Fruit fly (Drosophila melanogaster) whole organism, embryonic: ENCODE measurements around the gene dpr20.

Experiments used
- CG10209 ChIP-seq: fragments of 200-800 bp; sonication (Bioruptor generic); optimal IDR thresholded peaks from 3 replicates; lab custom pipeline; 2017; ENCODE audit warnings: missing biosample characterization, mild to moderate bottlenecking, missing genetic modification characterization, missing genetic modification reagents
- CG10565 ChIP-seq: fragments of 200-800 bp; sonication (Bioruptor generic); optimal IDR thresholded peaks from 3 replicates; lab custom pipeline; 2016; ENCODE audit warnings: missing biosample characterization, mild to moderate bottlenecking, missing genetic modification characterization
- CG10979 ChIP-seq: fragments of 200-800 bp; sonication (Bioruptor generic); optimal IDR thresholded peaks from 2 replicates; lab custom pipeline; 2018; ENCODE audit warnings: missing biosample characterization, mild to moderate bottlenecking, missing genetic modification characterization, moderate library complexity
- CG12155 ChIP-seq: fragments of 200-800 bp; sonication (Bioruptor generic); optimal IDR thresholded peaks from 3 replicates; lab custom pipeline; 2016; ENCODE audit warnings: missing biosample characterization, missing genetic modification characterization
- CG14667 ChIP-seq: fragments of 200-800 bp; sonication (Bioruptor generic); IDR thresholded peaks from 2 replicates; pipeline ENCODE4 v1.3.6; 2022; ENCODE audit warnings: missing biosample characterization, missing genetic modification characterization
- CG1647 ChIP-seq: fragments of 200-800 bp; sonication (Bioruptor generic); optimal IDR thresholded peaks from 3 replicates; lab custom pipeline; 2016; ENCODE audit warnings: missing biosample characterization, missing genetic modification characterization
- CG17568 ChIP-seq: fragments of 200-800 bp; sonication (Bioruptor generic); optimal IDR thresholded peaks from 2 replicates; lab custom pipeline; 2018; ENCODE audit warnings: missing biosample characterization, mild to moderate bottlenecking, missing genetic modification characterization, moderate library complexity
- CG18262 ChIP-seq: fragments of 200-800 bp; optimal IDR thresholded peaks from 3 replicates; lab custom pipeline; 2019; ENCODE audit warnings: missing biosample characterization, mild to moderate bottlenecking, missing genetic modification characterization, moderate library complexity
- CG2712 ChIP-seq: fragments of 200-800 bp; optimal IDR thresholded peaks from 3 replicates; lab custom pipeline; 2019; ENCODE audit warnings: missing biosample characterization, mild to moderate bottlenecking, missing genetic modification characterization, moderate library complexity
- CG30020 ChIP-seq: fragments of 200-800 bp; optimal IDR thresholded peaks from 2 replicates; lab custom pipeline; 2019; ENCODE audit warnings: missing biosample characterization, mild to moderate bottlenecking, missing genetic modification characterization, moderate library complexity
- CG3847 ChIP-seq: fragments of 200-800 bp; sonication (Bioruptor generic); IDR thresholded peaks from 2 replicates; pipeline ENCODE4 v1.3.6; 2022; ENCODE audit warnings: missing biosample characterization, missing genetic modification characterization
- CG4404 ChIP-seq: fragments of 200-800 bp; sonication (Bioruptor generic); IDR thresholded peaks from 2 replicates; pipeline ENCODE4 v1.3.6; 2022; ENCODE audit warnings: missing biosample characterization, missing genetic modification characterization
- CG4707 ChIP-seq: fragments of 200-800 bp; sonication (Bioruptor generic); optimal IDR thresholded peaks from 2 replicates; lab custom pipeline; 2018; ENCODE audit warnings: missing biosample characterization, mild to moderate bottlenecking, missing genetic modification characterization, moderate library complexity
- CG6765 ChIP-seq: fragments of 200-800 bp; sonication (Bioruptor generic); optimal IDR thresholded peaks from 3 replicates; lab custom pipeline; 2017; ENCODE audit warnings: missing biosample characterization, mild to moderate bottlenecking, missing genetic modification characterization
- CG7271 ChIP-seq: fragments of 200-800 bp; sonication (Bioruptor generic); optimal IDR thresholded peaks from 2 replicates; lab custom pipeline; 2018; ENCODE audit warnings: missing biosample characterization, mild to moderate bottlenecking, missing genetic modification characterization, moderate library complexity
- CG7556 ChIP-seq: fragments of 200-800 bp; sonication (Bioruptor generic); optimal IDR thresholded peaks from 2 replicates; lab custom pipeline; 2017; ENCODE audit warnings: missing biosample characterization, mild to moderate bottlenecking, missing genetic modification characterization
- CG7928 ChIP-seq: fragments of 200-800 bp; sonication (Bioruptor generic); optimal IDR thresholded peaks from 2 replicates; lab custom pipeline; 2017; ENCODE audit warnings: missing biosample characterization, mild to moderate bottlenecking, missing genetic modification characterization
- CG8089 ChIP-seq: fragments of 200-800 bp; sonication (Bioruptor generic); optimal IDR thresholded peaks from 3 replicates; lab custom pipeline; 2016; ENCODE audit warnings: missing biosample characterization, missing genetic modification characterization
- CG8388 ChIP-seq: fragments of 200-800 bp; sonication (Bioruptor generic); optimal IDR thresholded peaks from 2 replicates; lab custom pipeline; 2019; ENCODE audit warnings: missing biosample characterization, mild to moderate bottlenecking, missing genetic modification characterization, moderate library complexity
- Dip2 ChIP-seq: fragments of 200-800 bp; sonication (Bioruptor generic); IDR thresholded peaks from 2 replicates; pipeline ENCODE4 v1.3.6; 2022; ENCODE audit warnings: missing biosample characterization, missing genetic modification characterization
- E2f2 ChIP-seq: fragments of 200-800 bp; sonication (Bioruptor generic); IDR thresholded peaks from 2 replicates; pipeline ENCODE4 v1.3.6; 2022; ENCODE audit warnings: missing biosample characterization, missing genetic modification characterization
- Fer3 ChIP-seq: fragments of 200-800 bp; sonication (Bioruptor generic); optimal IDR thresholded peaks from 2 replicates; lab custom pipeline; 2018; ENCODE audit warnings: missing biosample characterization, mild to moderate bottlenecking, missing genetic modification characterization, moderate library complexity
- HLH3B ChIP-seq: fragments of 200-800 bp; sonication (Bioruptor generic); IDR thresholded peaks from 2 replicates; pipeline ENCODE4 v1.3.6; 2022; ENCODE audit warnings: missing biosample characterization, missing genetic modification characterization
- MESR4 ChIP-seq: fragments of 200-800 bp; sonication (Bioruptor generic); optimal IDR thresholded peaks from 2 replicates; lab custom pipeline; 2018; ENCODE audit warnings: missing biosample characterization, mild to moderate bottlenecking, missing genetic modification characterization, moderate library complexity
- Myb ChIP-seq: fragments of 200-800 bp; sonication (Bioruptor generic); optimal IDR thresholded peaks from 2 replicates; lab custom pipeline; 2016; ENCODE audit warnings: missing biosample characterization, missing genetic modification characterization
- Ravus ChIP-seq: fragments of 200-800 bp; sonication (Bioruptor generic); IDR thresholded peaks from 2 replicates; pipeline ENCODE4 v1.3.6; 2022; ENCODE audit warnings: missing biosample characterization, missing genetic modification characterization
- Trl ChIP-seq, 3 experiments: fragments of >200 bp in 2 of 3; fragments of 200-800 bp in 1 of 3; sonication (Bioruptor generic) in 1 of 3; optimal IDR thresholded peaks; 2 replicates in 1 of 3; 3 replicates in 2 of 3; lab custom pipeline; 2016 to 2017; ENCODE audit warnings: missing biosample characterization in 1 of 3, missing genetic modification characterization in 1 of 3
- abd-A ChIP-seq: fragments of 200-800 bp; sonication (Bioruptor generic); optimal IDR thresholded peaks from 3 replicates; lab custom pipeline; 2019; ENCODE audit warnings: missing biosample characterization, mild to moderate bottlenecking, missing genetic modification characterization, moderate library complexity
- al ChIP-seq: fragments of 200-800 bp; sonication (Bioruptor generic); IDR thresholded peaks from 2 replicates; pipeline ENCODE4 v1.3.6; 2022; ENCODE audit warnings: missing biosample characterization, missing genetic modification characterization
- chinmo ChIP-seq: fragments of 200-800 bp; sonication (Bioruptor generic); IDR thresholded peaks from 4 replicates; pipeline ENCODE4 v1.3.6; 2022; ENCODE audit warnings: missing biosample characterization, missing genetic modification characterization; ENCODE audit not compliant: partially characterized antibody
- dmrt11E ChIP-seq: fragments of 200-800 bp; sonication (Bioruptor generic); optimal IDR thresholded peaks from 3 replicates; lab custom pipeline; 2018; ENCODE audit warnings: missing biosample characterization, mild to moderate bottlenecking, missing genetic modification characterization, moderate library complexity
- hb ChIP-seq: fragments of 200-800 bp; sonication (Bioruptor generic); IDR thresholded peaks from 3 replicates; pipeline ENCODE4 v1.3.6; 2022; ENCODE audit warnings: missing biosample characterization, missing genetic modification characterization; ENCODE audit not compliant: partially characterized antibody
- inv ChIP-seq: fragments of 200-800 bp; sonication (Bioruptor generic); IDR thresholded peaks from 2 replicates; pipeline ENCODE4 v1.3.6; 2022; ENCODE audit warnings: missing biosample characterization, missing genetic modification characterization; ENCODE audit not compliant: partially characterized antibody
- maf-S ChIP-seq: fragments of 200-800 bp; sonication (Bioruptor generic); optimal IDR thresholded peaks from 2 replicates; lab custom pipeline; 2016; ENCODE audit warnings: missing biosample characterization, missing genetic modification characterization
- nom ChIP-seq: fragments of 200-800 bp; sonication (Bioruptor generic); optimal IDR thresholded peaks from 2 replicates; lab custom pipeline; 2017; ENCODE audit warnings: missing biosample characterization, missing genetic modification characterization, mild to moderate bottlenecking, moderate library complexity, missing genetic modification reagents
- pho ChIP-seq: fragments of 200-800 bp; sonication (Bioruptor generic); optimal IDR thresholded peaks from 2 replicates; lab custom pipeline; 2016; ENCODE audit warnings: missing biosample characterization, missing genetic modification characterization
- pnt ChIP-seq: fragments of 200-800 bp; sonication (Bioruptor generic); optimal IDR thresholded peaks from 3 replicates; lab custom pipeline; 2016; ENCODE audit warnings: missing biosample characterization, missing genetic modification characterization
- prd ChIP-seq, 3 experiments: fragments of >200 bp in 2 of 3; fragments of 200-800 bp in 1 of 3; sonication (Bioruptor generic) in 1 of 3; optimal IDR thresholded peaks in 2 of 3; IDR thresholded peaks in 1 of 3; 2 replicates in 2 of 3; 3 replicates in 1 of 3; pipeline versions ENCODE4 v1.3.6 to Lab custom; 2017 to 2022; ENCODE audit warnings: missing biosample characterization in 1 of 3, missing genetic modification characterization in 1 of 3
- rib ChIP-seq: fragments of 200-800 bp; sonication (Bioruptor generic); IDR thresholded peaks from 2 replicates; pipeline ENCODE4 v1.3.6; 2022; ENCODE audit warnings: missing biosample characterization, missing genetic modification characterization
- sens-2 ChIP-seq: fragments of 200-800 bp; sonication (Bioruptor generic); IDR thresholded peaks from 2 replicates; pipeline ENCODE4 v1.3.6; 2022; ENCODE audit warnings: missing biosample characterization, missing genetic modification characterization
- slou ChIP-seq: fragments of 200-800 bp; sonication (Bioruptor generic); optimal IDR thresholded peaks from 3 replicates; lab custom pipeline; 2016; ENCODE audit warnings: missing biosample characterization, missing genetic modification characterization
- slp2 ChIP-seq: fragments of 200-800 bp; sonication (Bioruptor generic); optimal IDR thresholded peaks from 2 replicates; lab custom pipeline; 2016; ENCODE audit warnings: missing biosample characterization, missing genetic modification characterization
- tin ChIP-seq: fragments of 200-800 bp; sonication (Bioruptor generic); optimal IDR thresholded peaks from 3 replicates; lab custom pipeline; 2016; ENCODE audit warnings: missing biosample characterization, missing genetic modification characterization
- twi ChIP-seq: fragments of 200-800 bp; optimal IDR thresholded peaks from 2 replicates; lab custom pipeline; 2019; ENCODE audit warnings: missing biosample characterization, mild to moderate bottlenecking, missing genetic modification characterization, moderate library complexity
- vvl ChIP-seq: fragments of 200-800 bp; sonication (Bioruptor generic); IDR thresholded peaks from 2 replicates; pipeline ENCODE4 v1.3.6; 2022; ENCODE audit warnings: missing biosample characterization, missing genetic modification characterization
- z ChIP-seq: fragments of 200-800 bp; sonication (Bioruptor generic); IDR thresholded peaks from 3 replicates; pipeline ENCODE4 v1.3.6; 2022; ENCODE audit warnings: missing biosample characterization, missing genetic modification characterization
- zen ChIP-seq: fragments of 200-800 bp; sonication (Bioruptor generic); optimal IDR thresholded peaks from 3 replicates; lab custom pipeline; 2018; ENCODE audit warnings: missing biosample characterization, mild to moderate bottlenecking, missing genetic modification characterization, moderate library complexity

The dpr20 gene

DNA sequence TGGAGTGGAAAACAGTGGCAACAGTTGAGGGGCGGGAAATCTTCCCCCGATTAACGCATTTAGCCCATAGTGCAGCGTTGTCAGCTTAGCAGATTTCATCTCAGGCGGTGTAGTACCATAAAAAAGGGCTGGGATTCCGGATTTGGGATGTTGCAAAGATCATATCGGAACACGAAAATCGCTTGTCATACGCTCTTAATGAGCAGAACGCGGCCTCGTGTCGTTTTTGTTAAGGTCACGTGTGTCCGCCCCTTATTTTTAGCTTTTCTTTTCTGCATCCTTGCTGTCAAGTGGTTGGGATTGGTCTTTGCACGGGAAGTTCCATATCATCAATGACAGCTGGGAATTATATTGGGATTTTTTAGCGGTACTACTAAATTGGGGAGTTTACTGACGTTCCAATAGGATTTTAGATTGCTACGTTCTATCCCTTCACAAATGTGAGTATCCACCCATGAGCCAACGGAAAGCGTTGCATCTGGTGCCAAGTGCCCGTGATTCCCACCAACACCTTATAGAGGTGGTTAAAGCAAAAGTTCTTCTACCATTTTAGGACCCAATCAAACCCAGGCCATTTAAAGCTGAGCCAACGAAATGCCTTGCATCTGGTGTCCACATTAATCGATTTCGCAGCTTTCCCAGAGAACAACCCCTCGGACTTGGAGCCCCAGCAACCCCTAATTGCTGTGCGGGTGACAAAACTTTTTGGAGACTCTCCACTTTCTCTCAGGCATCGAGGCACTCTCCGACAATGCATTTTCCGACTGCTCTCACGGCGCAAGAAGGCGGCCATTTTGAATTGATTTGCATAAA, 48.1 kb downstream of the dpr20 start (continued):
- TF ChIP-seq rib (no peak), zen (tag; lab: Kevin White, UChicago) (no peak), CG7271 (tag; lab: Kevin White, UChicago) (no peak), maf-S (no peak), Fer3 (tag; lab: Kevin White, UChicago) (no peak), CG17568 (no peak), Myb (GFP tag; lab: Kevin White, UChicago) (no peak), CG7556 (GFP tag; lab: Kevin White, UChicago) (no peak), abd-A (tag; lab: Kevin White, UChicago) (peak; percentile 6), CG4707 (GFP tag; lab: Kevin White, UChicago) (peak; percentile 14), CG4404 (GFP tag; lab: Robert Waterston, UW) (no peak), CG8089 (GFP tag; lab: Kevin White, UChicago) (no peak), CG10565 (GFP tag; lab: Kevin White, UChicago) (no peak), CG6765 (GFP tag; lab: Kevin White, UChicago) (no peak), CG3847 (GFP tag; lab: Robert Waterston, UW) (no peak), vvl (GFP tag; lab: Robert Waterston, UW) (peak; percentile 58; the same call in 1 of the 2 replicates), CG10979 (tag; lab: Kevin White, UChicago) (no peak), chinmo (GFP tag; lab: Robert Waterston, UW) (0 out of 4 replicates have a peak, but pooled peaks have one; percentile 34), twi (tag; lab: Kevin White, UChicago) (no peak), HLH3B (GFP tag; lab: Robert Waterston, UW) (no peak), prd (optimal IDR thresholded peaks at IDR 0.05; lab: Kevin White, UChicago) (no peak), prd (GFP tag; IDR thresholded peaks at IDR 0.05; lab: Robert Waterston, UW) (no peak), hb (GFP tag; lab: Robert Waterston, UW) (no peak), dmrt11E (tag; lab: Kevin White, UChicago) (no peak), Dip2 (no peak), Trl (optimal IDR thresholded peaks at IDR 0.05; lab: Kevin White, UChicago) (peak; percentile 31 to 56), Trl (GFP tag; optimal IDR thresholded peaks at IDR 0.05; lab: Kevin White, UChicago) (no peak), CG8388 (no peak), pho (no peak), sens-2 (no peak), E2f2 (GFP tag; lab: Robert Waterston, UW) (no peak), inv (GFP tag; lab: Robert Waterston, UW) (no peak), CG2712 (tag; lab: Kevin White, UChicago) (no peak), CG7928 (GFP tag; lab: Kevin White, UChicago) (no peak), z (GFP tag; lab: Robert Waterston, UW) (no peak), CG30020 (tag; lab: Kevin White, UChicago) (no peak)

DNA sequence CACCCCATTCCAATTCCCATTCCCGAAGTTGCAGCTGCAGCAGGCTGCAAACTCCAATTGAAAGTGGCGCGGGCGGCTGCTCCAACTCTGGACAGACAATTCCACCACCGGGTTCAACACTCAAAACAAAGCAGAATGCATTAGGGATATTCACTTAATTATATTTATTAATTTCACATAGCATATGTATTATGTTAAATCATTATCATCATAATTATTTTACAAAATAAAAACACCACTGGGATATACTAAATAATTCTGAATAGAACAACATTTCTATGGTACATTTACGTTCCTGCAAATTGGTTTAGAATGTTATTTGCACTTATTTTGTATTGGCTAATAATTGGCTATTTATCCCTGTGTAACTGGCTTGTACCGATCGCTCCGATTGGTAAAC, 49.6 kb downstream of the dpr20 start:
- TF ChIP-seq tin (no peak), slou (GFP tag; lab: Kevin White, UChicago) (no peak), slp2 (GFP tag; lab: Kevin White, UChicago) (no peak), MESR4 (GFP tag; lab: Kevin White, UChicago) (no peak), CG18262 (tag; lab: Kevin White, UChicago) (no peak), Ravus (GFP tag; lab: Robert Waterston, UW) (no peak), al (GFP tag; lab: Robert Waterston, UW) (no peak), CG10209 (GFP tag; lab: Kevin White, UChicago) (no peak), CG12155 (GFP tag; lab: Kevin White, UChicago) (no peak), CG1647 (GFP tag; lab: Kevin White, UChicago) (no peak), pnt (GFP tag; lab: Kevin White, UChicago) (no peak), CG14667 (no peak), nom (GFP tag; lab: Kevin White, UChicago) (no peak)
- TF ChIP-seq, all 482 proteins: peak for 0
